Worm (Caenorhabditis elegans): ENCODE data around the gene K07B1.4.
A peak's percentile ranks its signal among the peaks of the same experiment; 100 is the strongest.

K07B1.4 gene

DNA sequence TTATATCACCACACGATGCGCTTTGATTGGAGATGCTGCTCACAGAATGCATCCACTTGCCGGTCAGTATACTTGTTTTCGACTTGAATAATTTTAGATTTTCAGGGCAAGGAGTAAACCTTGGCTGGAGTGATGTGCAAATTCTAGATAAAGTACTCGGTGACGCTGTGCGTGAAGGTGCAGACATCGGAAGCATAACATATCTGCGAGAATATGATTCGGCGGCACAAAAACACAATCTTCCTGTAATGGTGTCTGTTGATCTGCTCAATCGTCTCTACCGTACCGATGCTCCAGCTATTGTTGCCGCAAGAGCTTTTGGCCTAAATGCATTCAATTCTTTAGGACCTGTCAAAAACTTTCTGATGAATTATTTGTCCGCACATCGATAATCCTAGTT, 9.7 kb downstream of the K07B1.4 start (continued):
- TF ChIP-seq egl-44 (GFP tag; IDR thresholded peaks at IDR 0.05) (no peak), lin-40 (tag; optimal IDR thresholded peaks at IDR 0.05) (peak; percentile 24), akir-1 (GFP tag; optimal IDR thresholded peaks at IDR 0.05) (no peak), B0019.2 (GFP tag; conservative IDR thresholded peaks at IDR 0.05) (no peak), ztf-26 (tag; optimal IDR thresholded peaks at IDR 0.05) (peak; percentile 41), bed-2 (GFP tag; IDR thresholded peaks at IDR 0.05) (no peak), lin-54 (GFP tag; optimal IDR thresholded peaks at IDR 0.05) (no peak), nhr-27 (tag; optimal IDR thresholded peaks at IDR 0.05) (no peak), tlf-1 (GFP tag; optimal IDR thresholded peaks at IDR 0.05) (peak; percentile 57), unc-130 (GFP tag; optimal IDR thresholded peaks at IDR 0.05) (no peak), F37B4.10 (GFP tag; IDR thresholded peaks at IDR 0.05) (0 out of 2 replicates have a peak, but pooled peaks have one; percentile 80), attf-3 (GFP tag; conservative IDR thresholded peaks at IDR 0.05) (0 out of 2 replicates have a peak, but pooled peaks have one; percentile 9), repo-1 (tag; optimal IDR thresholded peaks at IDR 0.05) (peak; percentile 83), attf-5 (GFP tag; optimal IDR thresholded peaks at IDR 0.05) (peak; percentile 17), ztf-6 (GFP tag; IDR thresholded peaks at IDR 0.05) (no peak), hrde-1 (tag; optimal IDR thresholded peaks at IDR 0.05; ENCODE audit: borderline replicate concordance) (peak; percentile 52), rec-8 (tag; optimal IDR thresholded peaks at IDR 0.05) (no peak), egrh-3 (GFP tag; IDR thresholded peaks at IDR 0.05) (no peak), xnd-1 (tag; optimal IDR thresholded peaks at IDR 0.05) (no peak), madf-10 (tag; optimal IDR thresholded peaks at IDR 0.05) (peak; percentile 58), ama-1 (optimal IDR thresholded peaks at IDR 0.05) (peak; percentile 96), ama-1 (GFP tag; optimal IDR thresholded peaks at IDR 0.05) (no peak), bed-1 (GFP tag; IDR thresholded peaks at IDR 0.05) (no peak), atf-7 (tag; optimal IDR thresholded peaks at IDR 0.05) (peak; percentile 9), ets-4 (GFP tag; optimal IDR thresholded peaks at IDR 0.05) (no peak), let-526 (GFP tag; IDR thresholded peaks at IDR 0.05) (0 out of 2 replicates have a peak, but pooled peaks have one; percentile 49)

DNA sequence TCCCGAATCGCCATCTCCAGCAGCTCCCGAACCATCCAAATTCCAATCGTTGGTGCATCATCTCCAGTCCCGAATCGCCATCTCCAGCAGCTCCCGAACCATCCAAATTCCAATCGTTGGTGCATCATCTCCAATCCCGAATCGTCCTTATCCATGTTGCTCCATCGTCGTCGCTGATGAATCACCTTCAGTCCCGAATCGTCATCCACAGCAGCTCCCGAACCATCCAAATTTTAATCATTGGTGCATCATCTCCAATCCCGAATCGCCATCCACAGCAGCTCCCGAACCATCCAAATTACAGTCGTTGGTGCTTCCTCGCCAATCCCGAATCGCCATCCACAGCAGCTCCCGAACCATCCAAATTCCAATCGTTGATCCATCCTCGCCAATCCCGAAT, 10.5 kb downstream of the K07B1.4 start:
- 0 out of 2 replicates have a peak, but pooled peaks have one; percentile 46 for TF ChIP-seq pbrm-1 (GFP tag; IDR thresholded peaks at IDR 0.05)
- TF ChIP-seq hmg-1.2 (GFP tag; IDR thresholded peaks at IDR 0.05): peak; percentile 23; the same call in 1 of the 2 replicates
- 0 out of 2 replicates have a peak, but pooled peaks have one; percentile 36 for TF ChIP-seq Y79H2A.3 (GFP tag; conservative IDR thresholded peaks at IDR 0.05)
- peak; percentile 31; the same call in 1 of the 2 replicates for TF ChIP-seq rcor-1 (GFP tag; IDR thresholded peaks at IDR 0.05)
- TF ChIP-seq hsf-1 (GFP tag; IDR thresholded peaks at IDR 0.05): peak; percentile 54; the same call in 1 of the 2 replicates
- TF ChIP-seq Y56A3A.18 (GFP tag; IDR thresholded peaks at IDR 0.05): peak; percentile 42; the same call in 1 of the 2 replicates
- peak; percentile 89; the same call in 1 of the 2 replicates for TF ChIP-seq F37B4.10 (GFP tag; IDR thresholded peaks at IDR 0.05)
- peak; percentile 24; the same call in 1 of the 2 replicates for TF ChIP-seq egl-44 (GFP tag; IDR thresholded peaks at IDR 0.05)
- 0 out of 2 replicates have a peak, but pooled peaks have one; percentile 8 for TF ChIP-seq mcd-1 (GFP tag; IDR thresholded peaks at IDR 0.05)
- 0 out of 2 replicates have a peak, but pooled peaks have one; percentile 64 for TF ChIP-seq sea-2 (GFP tag; IDR thresholded peaks at IDR 0.05)

DNA sequence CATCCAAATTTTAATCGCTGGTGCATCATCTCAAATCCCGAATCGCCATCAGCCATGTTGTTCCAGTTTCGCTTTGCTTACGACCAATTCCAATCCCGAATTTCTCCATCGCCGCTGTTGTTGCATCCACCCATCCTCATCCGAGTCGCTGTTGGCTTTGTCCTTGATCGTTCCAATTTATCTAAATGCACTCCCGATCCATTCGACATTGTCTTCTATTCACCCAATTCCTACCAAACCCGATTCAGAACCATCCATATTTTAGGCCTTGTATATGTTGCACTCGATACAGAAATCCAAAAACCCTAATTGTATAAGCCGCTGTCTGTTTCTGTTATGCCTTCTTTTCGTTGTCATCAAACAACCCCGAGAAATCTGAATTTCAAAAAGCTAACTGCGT, 11.5 kb downstream of the K07B1.4 start:
- TF ChIP-seq nhr-120 (GFP tag; IDR thresholded peaks at IDR 0.05): 0 out of 2 replicates have a peak, but pooled peaks have one; percentile 43
- TF ChIP-seq attf-3 (GFP tag; conservative IDR thresholded peaks at IDR 0.05): 0 out of 2 replicates have a peak, but pooled peaks have one; percentile 13
- TF ChIP-seq mxl-1 (tag; optimal IDR thresholded peaks at IDR 0.05): peak; percentile 23
- TF ChIP-seq bed-1 (GFP tag; IDR thresholded peaks at IDR 0.05): 0 out of 2 replicates have a peak, but pooled peaks have one; percentile 23
- TF ChIP-seq hmg-1.2 (GFP tag; IDR thresholded peaks at IDR 0.05): peak; percentile 62
- TF ChIP-seq ceh-40 (GFP tag; IDR thresholded peaks at IDR 0.05): peak; percentile 75
- no peak for TF ChIP-seq ztf-6 (GFP tag; IDR thresholded peaks at IDR 0.05)
- TF ChIP-seq lin-40 (tag; optimal IDR thresholded peaks at IDR 0.05): no peak
- TF ChIP-seq B0336.3 (GFP tag; IDR thresholded peaks at IDR 0.05): peak; percentile 52
- TF ChIP-seq ceh-58 (GFP tag; IDR thresholded peaks at IDR 0.05): 0 out of 2 replicates have a peak, but pooled peaks have one; percentile 86
- peak; percentile 49 for TF ChIP-seq chd-7 (tag; optimal IDR thresholded peaks at IDR 0.05)
- no peak for TF ChIP-seq tbx-9 (tag; optimal IDR thresholded peaks at IDR 0.05; ENCODE audit: borderline replicate concordance)
- peak; percentile 70 for TF ChIP-seq cebp-1 (GFP tag; IDR thresholded peaks at IDR 0.05)
- TF ChIP-seq cebp-1 (tag; optimal IDR thresholded peaks at IDR 0.05): peak; percentile 62
- no peak for TF ChIP-seq snpc-1.3 (tag; optimal IDR thresholded peaks at IDR 0.05; ENCODE audit: insufficient read depth)
- peak; percentile 36; the same call in 1 of the 2 replicates for TF ChIP-seq Y53F4B.3 (GFP tag; IDR thresholded peaks at IDR 0.05)
- peak; percentile 16 for TF ChIP-seq atf-7 (tag; optimal IDR thresholded peaks at IDR 0.05)
- TF ChIP-seq F55B11.4 (tag; optimal IDR thresholded peaks at IDR 0.05; ENCODE audit: borderline replicate concordance, insufficient read depth): no peak

Data from whole organism, young adult.